Worm (Caenorhabditis elegans) whole organism, mixed stage, embryonic: Measurements from ENCODE around the gene F39G3.5.
"Not testable (repeated sequence)": the region's sequence is repeated elsewhere in the genome, so short reads cannot be mapped to it uniquely, and the experiment has no call there.

ENCODE experiments used
- M03D4.4 ChIP-seq: sonication (generic microtip); optimal IDR thresholded peaks from 2 replicates; lab custom pipeline; 2017; ENCODE audit warnings: mild to moderate bottlenecking, missing genetic modification characterization, missing compliant biosample characterization
- bed-3 ChIP-seq: fragments of 200-800 bp; sonication (Bioruptor generic); optimal IDR thresholded peaks from 3 replicates; lab custom pipeline; 2018; ENCODE audit warnings: mild to moderate bottlenecking, missing genetic modification characterization, moderate library complexity, missing compliant biosample characterization
- blmp-1 ChIP-seq: fragments of 150-350 bp; optimal IDR thresholded peaks from 2 replicates; lab custom pipeline; 2014; ENCODE audit warnings: missing biosample characterization, missing genetic modification characterization
- ceh-39 ChIP-seq: fragments of 150-350 bp; optimal IDR thresholded peaks from 2 replicates; lab custom pipeline; 2014; ENCODE audit warnings: missing biosample characterization, missing genetic modification characterization
- ceh-43 ChIP-seq: fragments of 200-800 bp; sonication (Bioruptor generic); optimal IDR thresholded peaks from 2 replicates; lab custom pipeline; 2018; ENCODE audit warnings: mild to moderate bottlenecking, missing genetic modification characterization, moderate library complexity, missing compliant biosample characterization
- ceh-83 ChIP-seq: fragments of 200-800 bp; sonication (Bioruptor generic); optimal IDR thresholded peaks from 2 replicates; lab custom pipeline; 2018; ENCODE audit warnings: mild to moderate bottlenecking, missing genetic modification characterization, missing compliant biosample characterization
- ces-1 ChIP-seq: fragments of 150-350 bp; optimal IDR thresholded peaks from 2 replicates; lab custom pipeline; 2014; ENCODE audit warnings: missing biosample characterization, missing genetic modification reagents, missing genetic modification characterization
- drap-1 ChIP-seq: fragments of 200-800 bp; sonication (Bioruptor generic); optimal IDR thresholded peaks from 3 replicates; lab custom pipeline; 2018; ENCODE audit warnings: mild to moderate bottlenecking, missing genetic modification characterization, missing compliant biosample characterization
- elt-1 ChIP-seq: sonication (generic microtip); optimal IDR thresholded peaks from 2 replicates; lab custom pipeline; 2017; ENCODE audit warnings: missing genetic modification characterization, mild to moderate bottlenecking, missing compliant biosample characterization, antibody characterized with exemption, moderate library complexity, borderline replicate concordance; ENCODE audit not compliant: insufficient read depth
- elt-3 ChIP-seq: fragments of 150-350 bp; optimal IDR thresholded peaks from 2 replicates; lab custom pipeline; 2014; ENCODE audit warnings: missing biosample characterization, missing genetic modification characterization
- ham-2 ChIP-seq: fragments of 200-800 bp; sonication (Bioruptor generic); optimal IDR thresholded peaks from 2 replicates; lab custom pipeline; 2018; ENCODE audit warnings: mild to moderate bottlenecking, missing genetic modification characterization, missing compliant biosample characterization
- hlh-1 ChIP-seq: fragments of 150-350 bp; optimal IDR thresholded peaks from 2 replicates; lab custom pipeline; 2014; ENCODE audit warnings: missing biosample characterization, missing genetic modification reagents, missing genetic modification characterization
- lin-32 ChIP-seq: fragments of 200-800 bp; sonication (Bioruptor generic); optimal IDR thresholded peaks from 2 replicates; lab custom pipeline; 2018; ENCODE audit warnings: mild to moderate bottlenecking, missing genetic modification characterization, missing compliant biosample characterization
- mab-5 ChIP-seq: fragments of 150-350 bp; optimal IDR thresholded peaks from 2 replicates; lab custom pipeline; 2014; ENCODE audit warnings: missing biosample characterization, missing genetic modification characterization
- mep-1 ChIP-seq: fragments of 150-350 bp; optimal IDR thresholded peaks from 2 replicates; lab custom pipeline; 2017; ENCODE audit warnings: missing biosample characterization, missing genetic modification reagents, missing genetic modification characterization, inconsistent platforms
- mls-2 ChIP-seq: sonication (generic microtip); optimal IDR thresholded peaks from 2 replicates; lab custom pipeline; 2016; ENCODE audit warnings: mild to moderate bottlenecking, missing genetic modification characterization, moderate library complexity, missing compliant biosample characterization
- nhr-2 ChIP-seq: fragments of 150-350 bp; optimal IDR thresholded peaks from 2 replicates; lab custom pipeline; 2014; ENCODE audit warnings: missing biosample characterization, missing genetic modification characterization
- nhr-237 ChIP-seq: fragments of 150-350 bp; optimal IDR thresholded peaks from 2 replicates; lab custom pipeline; 2014; ENCODE audit warnings: missing biosample characterization, missing genetic modification characterization
- nhr-76 ChIP-seq: sonication (generic microtip); optimal IDR thresholded peaks from 2 replicates; lab custom pipeline; 2017; ENCODE audit warnings: missing biosample characterization, missing genetic modification characterization
- sem-2 ChIP-seq: fragments of 200-800 bp; sonication (Bioruptor generic); optimal IDR thresholded peaks from 2 replicates; lab custom pipeline; 2018; ENCODE audit warnings: mild to moderate bottlenecking, missing genetic modification characterization, missing compliant biosample characterization
- snpc-4 ChIP-seq: fragments of 150-350 bp; optimal IDR thresholded peaks from 2 replicates; lab custom pipeline; 2014; ENCODE audit warnings: missing biosample characterization, missing genetic modification characterization
- sptf-1 ChIP-seq: sonication (generic microtip); optimal IDR thresholded peaks from 2 replicates; lab custom pipeline; 2017; ENCODE audit warnings: mild to moderate bottlenecking, missing genetic modification characterization, moderate library complexity, missing compliant biosample characterization
- tbx-8 ChIP-seq: fragments of 200-800 bp; sonication (Bioruptor generic); optimal IDR thresholded peaks from 2 replicates; lab custom pipeline; 2018; ENCODE audit warnings: mild to moderate bottlenecking, missing genetic modification characterization, moderate library complexity, missing compliant biosample characterization
- unc-120 ChIP-seq: sonication (generic microtip); optimal IDR thresholded peaks from 2 replicates; lab custom pipeline; 2017; ENCODE audit warnings: missing genetic modification characterization, missing compliant biosample characterization; ENCODE audit not compliant: poor library complexity, severe bottlenecking
- unc-39 ChIP-seq: fragments of 150-350 bp; optimal IDR thresholded peaks from 2 replicates; lab custom pipeline; 2014; ENCODE audit warnings: missing biosample characterization, missing genetic modification characterization
- unc-62 ChIP-seq: fragments of 150-350 bp; optimal IDR thresholded peaks from 2 replicates; lab custom pipeline; 2014; ENCODE audit warnings: missing biosample characterization, missing genetic modification reagents, missing genetic modification characterization
- ztf-11 ChIP-seq: fragments of 150-350 bp; optimal IDR thresholded peaks from 2 replicates; lab custom pipeline; 2014; ENCODE audit warnings: missing biosample characterization, missing genetic modification characterization

F39G3.5 gene

ce11 chrV:4755308-4756029 lies 33.1 kb downstream of the F39G3.5 start, which contains the start of gene pgl-3:
pgl-3 (plus strand) TSS chrV:4755979.
- TF ChIP-seq sem-2 (no peak), ceh-43 (GFP tag; lab: Kevin White, UChicago) (no peak), blmp-1 (tag; lab: Kevin White, UChicago) (no peak), drap-1 (no peak), unc-39 (tag; lab: Kevin White, UChicago) (no peak), ceh-39 (tag; lab: Kevin White, UChicago) (no peak), ham-2 (GFP tag; lab: Kevin White, UChicago) (no peak), M03D4.4 (tag; lab: Kevin White, UChicago) (no peak), mab-5 (tag; lab: Kevin White, UChicago) (no peak), elt-3 (tag; lab: Kevin White, UChicago) (no peak), unc-120 (no peak)

ce11 chrV:4758019-4758418 lies 35.6 kb downstream of the F39G3.5 start:
- TF ChIP-seq unc-39 (tag; lab: Kevin White, UChicago), result no peak
- no peak for TF ChIP-seq mep-1 (tag; lab: Kevin White, UChicago)
- TF ChIP-seq tbx-8 (GFP tag; lab: Kevin White, UChicago), result no peak
- TF ChIP-seq ceh-43 (GFP tag; lab: Kevin White, UChicago), result no peak
- TF ChIP-seq elt-1 (tag; lab: Kevin White, UChicago), result no peak
- no peak for TF ChIP-seq unc-120
- TF ChIP-seq nhr-237, result no peak
- no peak for TF ChIP-seq nhr-76 (tag; lab: Kevin White, UChicago)
- no peak for TF ChIP-seq elt-3 (tag; lab: Kevin White, UChicago)
- no peak for TF ChIP-seq unc-62
- no peak for TF ChIP-seq lin-32 (GFP tag; lab: Kevin White, UChicago)
- TF ChIP-seq bed-3, result no peak
- TF ChIP-seq snpc-4 (tag; lab: Kevin White, UChicago), result no peak
- no peak for TF ChIP-seq drap-1
- no peak for TF ChIP-seq ceh-83 (GFP tag; lab: Kevin White, UChicago)
- TF ChIP-seq ceh-39 (tag; lab: Kevin White, UChicago), result no peak
- no peak for TF ChIP-seq sptf-1
- no peak for TF ChIP-seq nhr-2 (tag; lab: Kevin White, UChicago)

ce11 chrV:4758540-4758939 lies 36.1 kb downstream of the F39G3.5 start:
- TF ChIP-seq unc-62, result no peak

- not testable (repeated sequence) for TF ChIP-seq nhr-237; unc-120; lin-32 (GFP tag; lab: Kevin White, UChicago)
Observed at ce11 chrV:4760674-4761073, 38.3 kb downstream of the F39G3.5 start, which contains the start of gene bgnt-1.4. bgnt-1.4 (plus strand) TSS chrV:4760974.

- no peak for TF ChIP-seq ztf-11
- TF ChIP-seq ces-1, result no peak
- TF ChIP-seq nhr-76 (tag; lab: Kevin White, UChicago), result no peak
- TF ChIP-seq ceh-39 (tag; lab: Kevin White, UChicago), result no peak
- TF ChIP-seq blmp-1 (tag; lab: Kevin White, UChicago), result no peak
- TF ChIP-seq elt-3 (tag; lab: Kevin White, UChicago), result no peak
- no peak for TF ChIP-seq nhr-2 (tag; lab: Kevin White, UChicago)
Observed at ce11 chrV:4766501-4766900, 44.1 kb downstream of the F39G3.5 start, which contains the start of gene C18G1.8. C18G1.8 (minus strand) TSS chrV:4766601.

ce11 chrV:4769633-4770032 lies 47.2 kb downstream of the F39G3.5 start, which contains the start of gene C18G1.9:
C18G1.9 (minus strand) TSS chrV:4769733.
- TF ChIP-seq unc-120 (no peak), nhr-2 (tag; lab: Kevin White, UChicago) (no peak), unc-39 (tag; lab: Kevin White, UChicago) (no peak), nhr-76 (tag; lab: Kevin White, UChicago) (no peak), hlh-1 (tag; lab: Kevin White, UChicago) (no peak), mls-2 (no peak), lin-32 (GFP tag; lab: Kevin White, UChicago) (no peak), ztf-11 (no peak), bed-3 (no peak), ces-1 (no peak), unc-62 (no peak), blmp-1 (tag; lab: Kevin White, UChicago) (no peak), sptf-1 (no peak)
- TF ChIP-seq, all 35 proteins: peak for 0
